Worm (Caenorhabditis elegans): ENCODE data around the gene elo-7.

ce11 chrIV:9530768-9531167, 1.0 kb downstream of the elo-7 start:
- TF ChIP-seq mep-1 (tag; optimal IDR thresholded peaks at IDR 0.05) (no peak), ztf-11 (tag; optimal IDR thresholded peaks at IDR 0.05) (no peak), elt-3 (tag; optimal IDR thresholded peaks at IDR 0.05) (no peak), lsy-2 (tag; optimal IDR thresholded peaks at IDR 0.05) (no peak), nhr-12 (tag; optimal IDR thresholded peaks at IDR 0.05) (no peak), sptf-1 (tag; optimal IDR thresholded peaks at IDR 0.05) (no peak)

Measured in whole organism, mixed stage, embryonic.